Worm (Caenorhabditis elegans) whole organism, L2 larva: ENCODE measurements around the gene tig-3.

ENCODE experiments used
- C34F6.9 ChIP-seq: fragments of 150-350 bp; optimal IDR thresholded peaks from 2 replicates; lab custom pipeline; 2014; ENCODE audit warnings: missing biosample characterization, missing genetic modification characterization
- F13H6.1 ChIP-seq: sonication (generic microtip); optimal IDR thresholded peaks from 2 replicates; lab custom pipeline; 2016; ENCODE audit warnings: missing genetic modification characterization, missing compliant biosample characterization
- ZK546.5 ChIP-seq: sonication (generic microtip); optimal IDR thresholded peaks from 2 replicates; lab custom pipeline; 2017; ENCODE audit warnings: missing biosample characterization, missing genetic modification characterization
- alr-1 ChIP-seq: fragments of 150-350 bp; optimal IDR thresholded peaks from 2 replicates; lab custom pipeline; 2014; ENCODE audit warnings: missing biosample characterization, missing genetic modification characterization
- blmp-1 ChIP-seq: sonication (generic microtip); optimal IDR thresholded peaks from 2 replicates; lab custom pipeline; 2017; ENCODE audit warnings: missing genetic modification characterization, mild to moderate bottlenecking, missing compliant biosample characterization, antibody characterized with exemption, moderate library complexity; ENCODE audit not compliant: insufficient read depth
- ceh-16 ChIP-seq: fragments of 150-350 bp; optimal IDR thresholded peaks from 2 replicates; lab custom pipeline; 2014; ENCODE audit warnings: missing biosample characterization, missing genetic modification characterization
- ceh-82 ChIP-seq: fragments of 150-350 bp; optimal IDR thresholded peaks from 2 replicates; lab custom pipeline; 2014; ENCODE audit warnings: missing biosample characterization, missing genetic modification characterization
- crh-2 ChIP-seq: sonication (generic microtip); optimal IDR thresholded peaks from 2 replicates; lab custom pipeline; 2017; ENCODE audit warnings: missing biosample characterization, missing genetic modification characterization
- dmd-4 ChIP-seq: sonication (generic microtip); optimal IDR thresholded peaks from 2 replicates; lab custom pipeline; 2017; ENCODE audit warnings: missing biosample characterization, missing genetic modification characterization
- egl-27 ChIP-seq: sonication (generic microtip); optimal IDR thresholded peaks from 3 replicates; lab custom pipeline; 2017; ENCODE audit warnings: missing biosample characterization, missing genetic modification reagents, missing genetic modification characterization
- fos-1 ChIP-seq: fragments of 150-350 bp; optimal IDR thresholded peaks from 2 replicates; lab custom pipeline; 2014; ENCODE audit warnings: missing biosample characterization, missing genetic modification characterization
- gmeb-1 ChIP-seq: fragments of 150-350 bp; optimal IDR thresholded peaks from 2 replicates; lab custom pipeline; 2014; ENCODE audit warnings: missing biosample characterization, missing genetic modification characterization
- lin-11 ChIP-seq: fragments of 150-350 bp; sonication (generic microtip); optimal IDR thresholded peaks from 2 replicates; lab custom pipeline; 2014; ENCODE audit warnings: missing biosample characterization, missing genetic modification characterization, inconsistent platforms, mixed read lengths
- lin-39 ChIP-seq: fragments of 150-350 bp; optimal IDR thresholded peaks from 2 replicates; lab custom pipeline; 2014; ENCODE audit warnings: missing biosample characterization, missing genetic modification reagents, missing genetic modification characterization
- lsy-2 ChIP-seq, 2 experiments: fragments of 150-350 bp in 1 of 2; sonication (generic microtip) in 1 of 2; optimal IDR thresholded peaks; 2 replicates each; lab custom pipeline; 2014 to 2017; ENCODE audit warnings: missing biosample characterization in 2 of 2, missing genetic modification characterization in 2 of 2
- mbf-1 ChIP-seq: sonication (generic microtip); optimal IDR thresholded peaks from 2 replicates; lab custom pipeline; 2017; ENCODE audit warnings: missing biosample characterization, missing genetic modification characterization
- nhr-10 ChIP-seq: sonication (generic microtip); optimal IDR thresholded peaks from 2 replicates; lab custom pipeline; 2017; ENCODE audit warnings: missing biosample characterization, missing genetic modification characterization
- nhr-11 ChIP-seq: fragments of 150-350 bp; optimal IDR thresholded peaks from 2 replicates; lab custom pipeline; 2014; ENCODE audit warnings: missing biosample characterization, missing genetic modification characterization
- nhr-12 ChIP-seq: fragments of 150-350 bp; optimal IDR thresholded peaks from 2 replicates; lab custom pipeline; 2014; ENCODE audit warnings: missing biosample characterization, missing genetic modification characterization
- nhr-129 ChIP-seq: fragments of 150-350 bp; optimal IDR thresholded peaks from 2 replicates; lab custom pipeline; 2014; ENCODE audit warnings: missing biosample characterization, missing genetic modification characterization
- nhr-21 ChIP-seq: fragments of 150-350 bp; optimal IDR thresholded peaks from 2 replicates; lab custom pipeline; 2014; ENCODE audit warnings: missing biosample characterization, missing genetic modification characterization
- nhr-23 ChIP-seq: fragments of 150-350 bp; optimal IDR thresholded peaks from 2 replicates; lab custom pipeline; 2014; ENCODE audit warnings: missing biosample characterization, missing genetic modification reagents, missing genetic modification characterization
- nhr-237 ChIP-seq: fragments of 150-350 bp; optimal IDR thresholded peaks from 2 replicates; lab custom pipeline; 2014; ENCODE audit warnings: missing biosample characterization, missing genetic modification characterization
- nhr-25 ChIP-seq: fragments of 150-350 bp; sonication (generic microtip); optimal IDR thresholded peaks from 3 replicates; lab custom pipeline; 2014; ENCODE audit warnings: missing biosample characterization, missing genetic modification characterization
- nhr-77 ChIP-seq: fragments of 150-350 bp; optimal IDR thresholded peaks from 2 replicates; lab custom pipeline; 2014; ENCODE audit warnings: missing biosample characterization, missing genetic modification characterization
- peb-1 ChIP-seq: fragments of 150-350 bp; optimal IDR thresholded peaks from 2 replicates; lab custom pipeline; 2014; ENCODE audit warnings: missing biosample characterization, missing genetic modification characterization
- sem-4 ChIP-seq: fragments of 150-350 bp; optimal IDR thresholded peaks from 2 replicates; lab custom pipeline; 2014; ENCODE audit warnings: missing biosample characterization, missing genetic modification reagents, missing genetic modification characterization
- sma-3 ChIP-seq: sonication (generic microtip); optimal IDR thresholded peaks from 2 replicates; lab custom pipeline; 2016; ENCODE audit warnings: missing genetic modification reagents, missing genetic modification characterization, missing compliant biosample characterization
- sma-9 ChIP-seq, 2 experiments: fragments of 150-350 bp in 1 of 2; sonication (generic microtip) in 1 of 2; optimal IDR thresholded peaks; 2 replicates each; lab custom pipeline; 2014 to 2016; ENCODE audit warnings: missing genetic modification characterization in 2 of 2, mild to moderate bottlenecking in 1 of 2, missing biosample characterization in 1 of 2, missing compliant biosample characterization in 1 of 2, missing genetic modification reagents in 1 of 2, moderate library complexity in 1 of 2
- unc-55 ChIP-seq: fragments of 150-350 bp; sonication (generic microtip); optimal IDR thresholded peaks from 3 replicates; lab custom pipeline; 2014; ENCODE audit warnings: missing biosample characterization, missing genetic modification reagents, missing genetic modification characterization
- unc-62 ChIP-seq: fragments of 150-350 bp; optimal IDR thresholded peaks from 2 replicates; lab custom pipeline; 2014; ENCODE audit warnings: missing biosample characterization, missing genetic modification reagents, missing genetic modification characterization
- zag-1 ChIP-seq: fragments of 150-350 bp; optimal IDR thresholded peaks from 2 replicates; lab custom pipeline; 2014; ENCODE audit warnings: missing biosample characterization, missing genetic modification characterization
- ztf-11 ChIP-seq: sonication (generic microtip); optimal IDR thresholded peaks from 2 replicates; lab custom pipeline; 2017; ENCODE audit warnings: missing biosample characterization, missing genetic modification characterization
- ztf-4 ChIP-seq: fragments of 150-350 bp; optimal IDR thresholded peaks from 2 replicates; lab custom pipeline; 2014; ENCODE audit warnings: missing biosample characterization, missing genetic modification characterization

The tig-3 gene

ce11 chrII:15205346-15205745, 46.2 kb downstream of the tig-3 start (continued):
- TF ChIP-seq ceh-82 (tag; lab: Kevin White, UChicago) (no peak), dmd-4 (tag; lab: Kevin White, UChicago) (no peak), F13H6.1 (tag; lab: Kevin White, UChicago) (peak; percentile 18), peb-1 (tag; lab: Kevin White, UChicago) (no peak), lin-11 (tag; lab: Kevin White, UChicago) (no peak), nhr-23 (no peak), ceh-16 (tag; lab: Kevin White, UChicago) (no peak), unc-62 (GFP tag; lab: Kevin White, UChicago) (no peak), nhr-12 (tag; lab: Kevin White, UChicago) (no peak), nhr-237 (tag; lab: Kevin White, UChicago) (no peak), sem-4 (tag; lab: Kevin White, UChicago) (no peak), ZK546.5 (no peak), nhr-10 (tag; lab: Kevin White, UChicago) (no peak), ztf-11 (tag; lab: Kevin White, UChicago) (no peak), egl-27 (tag; lab: Kevin White, UChicago) (peak; percentile 5), mbf-1 (tag; lab: Kevin White, UChicago) (no peak), nhr-25 (peak; percentile 71), nhr-21 (tag; lab: Kevin White, UChicago) (peak; percentile 44), lin-39 (tag; lab: Kevin White, UChicago) (no peak)

- TF ChIP-seq zag-1 (tag; lab: Kevin White, UChicago) (no peak), nhr-25 (peak; percentile 55), alr-1 (tag; lab: Kevin White, UChicago) (no peak)
Measured at ce11 chrII:15204069-15204850, 47.3 kb downstream of the tig-3 start.

ce11 chrII:15203398-15204068, 48.1 kb downstream of the tig-3 start:
- no peak for TF ChIP-seq nhr-77 (tag; lab: Kevin White, UChicago)
- TF ChIP-seq gmeb-1, result no peak
- TF ChIP-seq ceh-16 (tag; lab: Kevin White, UChicago), result no peak
- TF ChIP-seq nhr-11, result no peak
- peak; percentile 17 for TF ChIP-seq F13H6.1 (tag; lab: Kevin White, UChicago)
- no peak for TF ChIP-seq fos-1 (tag; lab: Kevin White, UChicago)
- peak; percentile 62 for TF ChIP-seq peb-1 (tag; lab: Kevin White, UChicago)
- peak; percentile 75 for TF ChIP-seq nhr-25
- TF ChIP-seq crh-2 (tag; lab: Kevin White, UChicago), result no peak
- peak; percentile 14 for TF ChIP-seq ztf-4 (tag; lab: Kevin White, UChicago)
- TF ChIP-seq nhr-237 (tag; lab: Kevin White, UChicago), result no peak
- no peak for TF ChIP-seq zag-1 (tag; lab: Kevin White, UChicago)
- no peak for TF ChIP-seq lin-39 (tag; lab: Kevin White, UChicago)
- no peak for TF ChIP-seq alr-1 (tag; lab: Kevin White, UChicago)
- TF ChIP-seq lin-11 (tag; lab: Kevin White, UChicago), result no peak
- no peak for TF ChIP-seq lsy-2 (tag; optimal IDR thresholded peaks at IDR 0.05; lab: Kevin White, UChicago)
- no peak for TF ChIP-seq C34F6.9 (tag; lab: Kevin White, UChicago)
- TF ChIP-seq blmp-1 (tag; lab: Kevin White, UChicago), result peak; percentile 67
- TF ChIP-seq unc-55 (GFP tag; lab: Kevin White, UChicago), result no peak
- no peak for TF ChIP-seq sma-3 (GFP tag; lab: Kevin White, UChicago)

- TF ChIP-seq ceh-16 (tag; lab: Kevin White, UChicago) (no peak), sma-9 (GFP tag; optimal IDR thresholded peaks at IDR 0.05; lab: Kevin White, UChicago) (peak; percentile 42), sma-9 (tag; optimal IDR thresholded peaks at IDR 0.05; lab: Kevin White, UChicago) (no peak), mbf-1 (tag; lab: Kevin White, UChicago) (no peak), fos-1 (tag; lab: Kevin White, UChicago) (peak; percentile 35), sem-4 (tag; lab: Kevin White, UChicago) (no peak), nhr-129 (tag; lab: Kevin White, UChicago) (peak; percentile 12), zag-1 (tag; lab: Kevin White, UChicago) (no peak)
Measured at ce11 chrII:15197500-15197899, 54.1 kb downstream of the tig-3 start.
